Fruit fly (Drosophila melanogaster) whole organism, embryonic: ENCODE results near the gene CG46309.

ENCODE experiments used
- ATbp ChIP-seq: fragments of 200-800 bp; sonication (Bioruptor generic); optimal IDR thresholded peaks from 2 replicates; lab custom pipeline; 2017; ENCODE audit warnings: missing biosample characterization, mild to moderate bottlenecking, missing genetic modification characterization, missing genetic modification reagents
- C15 ChIP-seq: fragments of 200-800 bp; sonication (Bioruptor generic); IDR thresholded peaks from 3 replicates; pipeline ENCODE4 v1.3.6; 2022; ENCODE audit warnings: missing biosample characterization, missing genetic modification characterization
- CG11247 ChIP-seq: fragments of 200-800 bp; sonication (Bioruptor generic); IDR thresholded peaks from 2 replicates; pipeline ENCODE4 v1.3.6; 2022; ENCODE audit warnings: missing biosample characterization, missing genetic modification characterization
- CG12299 ChIP-seq: fragments of 200-800 bp; sonication (Bioruptor generic); optimal IDR thresholded peaks from 2 replicates; lab custom pipeline; 2018; ENCODE audit warnings: missing biosample characterization, mild to moderate bottlenecking, missing genetic modification characterization
- CG12769 ChIP-seq: fragments of 200-800 bp; sonication (Bioruptor generic); optimal IDR thresholded peaks from 2 replicates; lab custom pipeline; 2019; ENCODE audit warnings: missing biosample characterization, mild to moderate bottlenecking, missing genetic modification characterization, moderate library complexity
- CG15601 ChIP-seq: fragments of 200-800 bp; sonication (Bioruptor generic); optimal IDR thresholded peaks from 3 replicates; lab custom pipeline; 2019; ENCODE audit warnings: missing biosample characterization, mild to moderate bottlenecking, missing genetic modification characterization, moderate library complexity
- CG1602 ChIP-seq: fragments of 200-800 bp; sonication (Bioruptor generic); optimal IDR thresholded peaks from 3 replicates; lab custom pipeline; 2016; ENCODE audit warnings: missing biosample characterization, missing genetic modification characterization
- CG17328 ChIP-seq: fragments of 200-800 bp; sonication (Bioruptor generic); IDR thresholded peaks from 2 replicates; pipeline ENCODE4 v1.3.6; 2022; ENCODE audit warnings: missing biosample characterization, missing genetic modification characterization
- CG17359 ChIP-seq: fragments of 200-800 bp; sonication (Bioruptor generic); optimal IDR thresholded peaks from 3 replicates; lab custom pipeline; 2018; ENCODE audit warnings: missing biosample characterization, mild to moderate bottlenecking, missing genetic modification characterization, moderate library complexity
- CG18262 ChIP-seq: fragments of 200-800 bp; optimal IDR thresholded peaks from 3 replicates; lab custom pipeline; 2019; ENCODE audit warnings: missing biosample characterization, mild to moderate bottlenecking, missing genetic modification characterization, moderate library complexity
- CG2712 ChIP-seq: fragments of 200-800 bp; optimal IDR thresholded peaks from 3 replicates; lab custom pipeline; 2019; ENCODE audit warnings: missing biosample characterization, mild to moderate bottlenecking, missing genetic modification characterization, moderate library complexity
- CG30403 ChIP-seq: fragments of 200-800 bp; sonication (Bioruptor generic); optimal IDR thresholded peaks from 3 replicates; lab custom pipeline; 2016; ENCODE audit warnings: missing biosample characterization, missing genetic modification characterization
- CG31224 ChIP-seq: fragments of 200-800 bp; sonication (Bioruptor generic); IDR thresholded peaks from 2 replicates; pipeline ENCODE4 v1.3.6; 2022; ENCODE audit warnings: missing biosample characterization, missing genetic modification characterization
- CG3847 ChIP-seq: fragments of 200-800 bp; sonication (Bioruptor generic); IDR thresholded peaks from 2 replicates; pipeline ENCODE4 v1.3.6; 2022; ENCODE audit warnings: missing biosample characterization, missing genetic modification characterization
- CG43689 ChIP-seq: fragments of 200-800 bp; sonication (Bioruptor generic); IDR thresholded peaks from 2 replicates; pipeline ENCODE4 v1.3.6; 2022; ENCODE audit warnings: missing biosample characterization, missing genetic modification characterization
- CG5180 ChIP-seq: fragments of 200-800 bp; sonication (Bioruptor generic); optimal IDR thresholded peaks from 3 replicates; lab custom pipeline; 2017; ENCODE audit warnings: missing biosample characterization, missing genetic modification characterization, mild to moderate bottlenecking, moderate library complexity, missing genetic modification reagents
- CG6765 ChIP-seq: fragments of 200-800 bp; sonication (Bioruptor generic); optimal IDR thresholded peaks from 3 replicates; lab custom pipeline; 2017; ENCODE audit warnings: missing biosample characterization, mild to moderate bottlenecking, missing genetic modification characterization
- CG7987 ChIP-seq: fragments of 200-800 bp; sonication (Bioruptor generic); optimal IDR thresholded peaks from 2 replicates; lab custom pipeline; 2018; ENCODE audit warnings: missing biosample characterization, mild to moderate bottlenecking, missing genetic modification characterization, moderate library complexity
- CG9817 ChIP-seq: fragments of 200-800 bp; sonication (Bioruptor generic); optimal IDR thresholded peaks from 2 replicates; lab custom pipeline; 2018; ENCODE audit warnings: missing biosample characterization, mild to moderate bottlenecking, missing genetic modification characterization, moderate library complexity
- Dll ChIP-seq: fragments of 200-800 bp; sonication (Bioruptor generic); IDR thresholded peaks from 4 replicates; pipeline ENCODE4 v1.3.6; 2022; ENCODE audit warnings: missing biosample characterization, missing genetic modification characterization; ENCODE audit not compliant: partially characterized antibody
- Elba2 ChIP-seq: fragments of 200-800 bp; sonication (Bioruptor generic); optimal IDR thresholded peaks from 3 replicates; lab custom pipeline; 2016; ENCODE audit warnings: missing biosample characterization, missing genetic modification characterization
- Gsc ChIP-seq: fragments of 200-800 bp; sonication (Bioruptor generic); IDR thresholded peaks from 2 replicates; pipeline ENCODE4 v1.3.6; 2022; ENCODE audit warnings: missing biosample characterization, missing genetic modification characterization
- Gug ChIP-seq: fragments of 200-800 bp; sonication (Bioruptor generic); IDR thresholded peaks from 4 replicates; pipeline ENCODE4 v1.3.6; 2022; ENCODE audit warnings: missing biosample characterization, missing genetic modification characterization
- H2.0 ChIP-seq: fragments of 200-800 bp; sonication (Bioruptor generic); IDR thresholded peaks from 2 replicates; pipeline ENCODE4 v1.3.6; 2022; ENCODE audit warnings: missing biosample characterization, missing genetic modification characterization
- HLH3B ChIP-seq: fragments of 200-800 bp; sonication (Bioruptor generic); IDR thresholded peaks from 2 replicates; pipeline ENCODE4 v1.3.6; 2022; ENCODE audit warnings: missing biosample characterization, missing genetic modification characterization
- Hr39 ChIP-seq: fragments of >200 bp; optimal IDR thresholded peaks from 2 replicates; lab custom pipeline; 2017
- Hr78 ChIP-seq, 2 experiments: fragments of 200-800 bp in 1 of 2; fragments of >200 bp in 1 of 2; sonication (Bioruptor generic) in 1 of 2; optimal IDR thresholded peaks; 2 replicates each; lab custom pipeline; 2017 to 2019; ENCODE audit warnings: missing biosample characterization in 2 of 2, missing genetic modification characterization in 2 of 2, mild to moderate bottlenecking in 1 of 2, moderate library complexity in 1 of 2
- MTF-1 ChIP-seq: fragments of 200-800 bp; sonication (Bioruptor generic); optimal IDR thresholded peaks from 2 replicates; lab custom pipeline; 2018; ENCODE audit warnings: missing biosample characterization, mild to moderate bottlenecking, missing genetic modification characterization, borderline replicate concordance
- Nf-YB ChIP-seq: fragments of 200-800 bp; sonication (Bioruptor generic); optimal IDR thresholded peaks from 3 replicates; lab custom pipeline; 2019; ENCODE audit warnings: missing biosample characterization, mild to moderate bottlenecking, missing genetic modification characterization, moderate library complexity
- PHDP ChIP-seq: fragments of 200-800 bp; sonication (Bioruptor generic); optimal IDR thresholded peaks from 3 replicates; lab custom pipeline; 2018; ENCODE audit warnings: missing biosample characterization, mild to moderate bottlenecking, missing genetic modification characterization, moderate library complexity
- Rfx ChIP-seq: fragments of 200-800 bp; sonication (Bioruptor generic); IDR thresholded peaks from 2 replicates; pipeline ENCODE4 v1.3.6; 2022; ENCODE audit warnings: missing biosample characterization, missing genetic modification characterization
- Sox100B ChIP-seq: fragments of 200-800 bp; sonication (Bioruptor generic); optimal IDR thresholded peaks from 3 replicates; lab custom pipeline; 2018; ENCODE audit warnings: missing biosample characterization, mild to moderate bottlenecking, missing genetic modification characterization
- Xrp1 ChIP-seq: fragments of 200-800 bp; sonication (Bioruptor generic); IDR thresholded peaks from 2 replicates; pipeline ENCODE4 v1.3.6; 2022; ENCODE audit warnings: missing biosample characterization, missing genetic modification characterization
- abd-A ChIP-seq: fragments of 200-800 bp; sonication (Bioruptor generic); optimal IDR thresholded peaks from 3 replicates; lab custom pipeline; 2019; ENCODE audit warnings: missing biosample characterization, mild to moderate bottlenecking, missing genetic modification characterization, moderate library complexity
- bigmax ChIP-seq: fragments of 200-800 bp; sonication (Bioruptor generic); optimal IDR thresholded peaks from 2 replicates; lab custom pipeline; 2018; ENCODE audit warnings: missing biosample characterization, mild to moderate bottlenecking, missing genetic modification characterization
- bowl ChIP-seq: fragments of 200-800 bp; sonication (Bioruptor generic); IDR thresholded peaks from 2 replicates; pipeline ENCODE4 v1.3.6; 2022; ENCODE audit warnings: missing biosample characterization, missing genetic modification characterization
- cwo ChIP-seq: fragments of 200-800 bp; sonication (Bioruptor generic); optimal IDR thresholded peaks from 3 replicates; lab custom pipeline; 2017; ENCODE audit warnings: missing biosample characterization, missing genetic modification characterization, mild to moderate bottlenecking, moderate library complexity, missing genetic modification reagents
- dysf ChIP-seq: fragments of 200-800 bp; sonication (Bioruptor generic); IDR thresholded peaks from 3 replicates; pipeline ENCODE4 v1.3.6; 2022; ENCODE audit warnings: missing biosample characterization, missing genetic modification characterization
- fd102C ChIP-seq: fragments of 200-800 bp; sonication (Bioruptor generic); optimal IDR thresholded peaks from 2 replicates; lab custom pipeline; 2018; ENCODE audit warnings: missing biosample characterization, mild to moderate bottlenecking, missing genetic modification characterization, moderate library complexity
- h ChIP-seq: fragments of >200 bp; optimal IDR thresholded peaks from 2 replicates; lab custom pipeline; 2017
- inv ChIP-seq: fragments of 200-800 bp; sonication (Bioruptor generic); IDR thresholded peaks from 2 replicates; pipeline ENCODE4 v1.3.6; 2022; ENCODE audit warnings: missing biosample characterization, missing genetic modification characterization; ENCODE audit not compliant: partially characterized antibody
- lov ChIP-seq, 2 experiments: fragments of 200-800 bp in 1 of 2; fragments of >200 bp in 1 of 2; sonication (Bioruptor generic) in 1 of 2; IDR thresholded peaks in 1 of 2; optimal IDR thresholded peaks in 1 of 2; 2 replicates in 1 of 2; 3 replicates in 1 of 2; pipeline versions ENCODE4 v1.3.6 to Lab custom; 2017 to 2022; ENCODE audit warnings: missing biosample characterization in 1 of 2, missing genetic modification characterization in 1 of 2
- luna ChIP-seq: fragments of 200-800 bp; sonication (Bioruptor generic); optimal IDR thresholded peaks from 2 replicates; lab custom pipeline; 2016; ENCODE audit warnings: missing biosample characterization, missing genetic modification characterization
- p53 ChIP-seq: fragments of 200-800 bp; sonication (Bioruptor generic); optimal IDR thresholded peaks from 2 replicates; lab custom pipeline; 2016; ENCODE audit warnings: missing biosample characterization, missing genetic modification characterization
- pfk ChIP-seq: fragments of 200-800 bp; sonication (Bioruptor generic); optimal IDR thresholded peaks from 2 replicates; lab custom pipeline; 2018; ENCODE audit warnings: missing biosample characterization, mild to moderate bottlenecking, missing genetic modification characterization, moderate library complexity
- salm ChIP-seq: fragments of 200-800 bp; sonication (Bioruptor generic); optimal IDR thresholded peaks from 2 replicates; lab custom pipeline; 2018; ENCODE audit warnings: missing biosample characterization, mild to moderate bottlenecking, missing genetic modification characterization
- schlank ChIP-seq: fragments of 200-800 bp; sonication (Bioruptor generic); optimal IDR thresholded peaks from 2 replicates; lab custom pipeline; 2018; ENCODE audit warnings: missing biosample characterization, mild to moderate bottlenecking, missing genetic modification characterization
- so ChIP-seq: fragments of 200-800 bp; sonication (Bioruptor generic); IDR thresholded peaks from 3 replicates; pipeline ENCODE4 v1.3.6; 2022; ENCODE audit warnings: missing biosample characterization, missing genetic modification characterization
- tx ChIP-seq: fragments of 200-800 bp; sonication (Bioruptor generic); optimal IDR thresholded peaks from 2 replicates; lab custom pipeline; 2016; ENCODE audit warnings: missing biosample characterization, missing genetic modification characterization
- zfh2 ChIP-seq: fragments of 200-800 bp; sonication (Bioruptor generic); optimal IDR thresholded peaks from 2 replicates; lab custom pipeline; 2016; ENCODE audit warnings: missing biosample characterization, missing genetic modification characterization

The CG46309 gene

dm6 chr2L:16271486-16271806, 19.9 kb upstream of the CG46309 start (continued):
- TF ChIP-seq Gsc (GFP tag; lab: Robert Waterston, UW) (no peak), Elba2 (GFP tag; lab: Kevin White, UChicago) (no peak), CG12299 (tag; lab: Kevin White, UChicago) (no peak), inv (GFP tag; lab: Robert Waterston, UW) (no peak), schlank (tag; lab: Kevin White, UChicago) (no peak), fd102C (GFP tag; lab: Kevin White, UChicago) (no peak), so (GFP tag; lab: Robert Waterston, UW) (no peak), tx (GFP tag; lab: Kevin White, UChicago) (no peak), p53 (no peak), CG30403 (GFP tag; lab: Kevin White, UChicago) (no peak), Hr78 (GFP tag; optimal IDR thresholded peaks at IDR 0.05; lab: Kevin White, UChicago) (peak in 1 of 2 experiments; percentile 20), HLH3B (GFP tag; lab: Robert Waterston, UW) (no peak), Gug (no peak), CG17328 (no peak), pfk (GFP tag; lab: Kevin White, UChicago) (peak; percentile 89), CG3847 (GFP tag; lab: Robert Waterston, UW) (no peak), CG5180 (GFP tag; lab: Kevin White, UChicago) (peak; percentile 1), zfh2 (GFP tag; lab: Kevin White, UChicago) (no peak), CG6765 (no peak), abd-A (tag; lab: Kevin White, UChicago) (peak; percentile 77), salm (tag; lab: Kevin White, UChicago) (no peak), CG15601 (tag; lab: Kevin White, UChicago) (no peak), CG9817 (tag; lab: Kevin White, UChicago) (no peak), bowl (GFP tag; lab: Robert Waterston, UW) (no peak), CG17359 (tag; lab: Kevin White, UChicago) (no peak), C15 (GFP tag; lab: Robert Waterston, UW) (no peak), Sox100B (GFP tag; lab: Kevin White, UChicago) (no peak), CG1602 (GFP tag; lab: Kevin White, UChicago) (no peak), bigmax (peak; percentile 17), CG43689 (GFP tag; lab: Robert Waterston, UW) (no peak)

DNA sequence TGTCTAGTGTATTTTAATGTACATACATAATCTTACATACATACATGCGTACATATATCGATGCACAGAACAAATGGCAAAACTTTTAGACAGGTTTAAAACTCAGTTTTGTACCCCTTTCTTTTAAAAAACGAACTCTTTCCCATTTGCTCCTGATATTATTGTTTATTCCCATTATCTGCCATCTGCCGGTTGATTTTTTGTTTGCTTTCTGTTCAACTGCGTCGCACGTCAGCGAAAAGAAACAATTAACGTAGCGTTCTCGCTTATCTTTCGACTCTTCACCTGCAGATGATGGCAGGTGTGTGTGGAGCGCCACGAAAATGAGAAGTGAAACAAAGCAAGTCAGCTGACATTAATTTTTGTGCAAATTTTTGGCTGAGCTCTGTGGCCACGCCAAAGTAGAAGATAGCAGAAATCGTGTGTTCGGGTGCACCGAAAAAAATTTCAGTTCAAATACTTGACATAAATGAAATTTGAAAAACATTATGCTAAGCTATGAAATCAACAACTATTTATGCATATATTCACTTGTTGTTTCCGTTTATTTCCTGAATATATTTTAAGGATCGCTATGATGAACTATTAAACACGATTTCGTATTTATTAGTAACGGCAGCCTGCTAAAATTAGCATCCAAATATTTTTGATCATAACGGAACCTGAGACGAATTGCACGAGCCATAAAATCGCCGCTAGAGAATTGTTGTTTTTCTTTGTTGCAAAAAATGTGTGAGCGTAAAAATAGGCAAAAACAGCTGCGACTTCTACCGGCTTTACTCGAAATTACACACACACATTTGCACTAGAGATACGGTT, 19.3 kb upstream of the CG46309 start:
- TF ChIP-seq Dll (GFP tag; lab: Robert Waterston, UW) (no peak), CG18262 (tag; lab: Kevin White, UChicago) (no peak), cwo (GFP tag; lab: Kevin White, UChicago) (no peak), luna (no peak), CG7987 (GFP tag; lab: Kevin White, UChicago) (no peak), Gug (no peak), H2.0 (GFP tag; lab: Robert Waterston, UW) (no peak), ATbp (GFP tag; lab: Kevin White, UChicago) (no peak), h (no peak), CG31224 (no peak), Nf-YB (GFP tag; lab: Kevin White, UChicago) (no peak), CG11247 (GFP tag; lab: Robert Waterston, UW) (no peak), PHDP (tag; lab: Kevin White, UChicago) (peak; percentile 32), MTF-1 (GFP tag; lab: Kevin White, UChicago) (no peak), dysf (GFP tag; lab: Robert Waterston, UW) (no peak), Hr39 (lab: Kevin White, UChicago) (no peak), lov (optimal IDR thresholded peaks at IDR 0.05; lab: Kevin White, UChicago) (no peak), lov (GFP tag; IDR thresholded peaks at IDR 0.05; lab: Robert Waterston, UW) (no peak), Xrp1 (no peak), CG12769 (tag; lab: Kevin White, UChicago) (no peak), Rfx (GFP tag; lab: Robert Waterston, UW) (no peak), CG2712 (tag; lab: Kevin White, UChicago) (peak; percentile 0)
